Worm (Caenorhabditis elegans): Measurements from ENCODE around the gene irld-52.

DNA sequence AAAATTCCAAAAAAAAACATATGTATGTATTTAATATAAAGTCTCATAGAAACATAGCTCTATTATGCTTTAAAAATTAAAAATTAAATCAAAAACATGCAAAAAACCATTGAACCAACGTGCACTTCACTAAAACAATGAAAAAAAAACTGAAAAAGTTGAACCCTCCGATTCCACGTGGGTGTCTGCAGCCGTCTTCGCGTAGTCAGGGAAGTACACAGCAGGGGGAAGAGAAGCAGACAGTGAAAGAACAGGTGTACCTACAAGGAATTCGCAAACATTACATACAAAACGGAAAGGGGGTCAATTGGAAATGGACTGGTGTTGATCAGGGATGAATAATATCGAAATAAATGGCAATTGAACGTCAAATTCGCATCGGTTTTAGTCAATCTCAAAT is 5.5 kb upstream of the irld-52 start:
- no peak for TF ChIP-seq med-1 (GFP tag; optimal IDR thresholded peaks at IDR 0.05; ENCODE audit: insufficient read depth)
- TF ChIP-seq flt-1 (GFP tag; IDR thresholded peaks at IDR 0.05): no peak
- no peak for TF ChIP-seq T22C8.4 (GFP tag; IDR thresholded peaks at IDR 0.05)
